Worm (Caenorhabditis elegans) whole organism, L1 larva: ENCODE data around the gene dpy-19.

Source experiments
- alr-1 ChIP-seq: fragments of 200-800 bp; sonication (Bioruptor generic); optimal IDR thresholded peaks from 2 replicates; lab custom pipeline; 2018; ENCODE audit warnings: borderline replicate concordance, mild to moderate bottlenecking, missing genetic modification characterization, missing compliant biosample characterization
- ceh-82 ChIP-seq, 3 experiments: fragments of 150-350 bp in 1 of 3; sonication (generic microtip) in 2 of 3; optimal IDR thresholded peaks; 2 replicates each; lab custom pipeline; 2014 to 2017; ENCODE audit warnings: missing biosample characterization in 3 of 3, missing genetic modification characterization in 3 of 3
- elt-3 ChIP-seq, 6 experiments: fragments of 150-350 bp in 1 of 6; sonication (generic microtip); optimal IDR thresholded peaks; 2 replicates each; lab custom pipeline; 2017 to 2018; ENCODE audit warnings: missing biosample characterization in 6 of 6, missing genetic modification characterization in 6 of 6, inconsistent platforms in 1 of 6
- fos-1 ChIP-seq: fragments of 150-350 bp; optimal IDR thresholded peaks from 2 replicates; lab custom pipeline; 2014; ENCODE audit warnings: missing biosample characterization, missing genetic modification characterization
- rnt-1 ChIP-seq: sonication (generic microtip); optimal IDR thresholded peaks from 2 replicates; lab custom pipeline; 2016; ENCODE audit warnings: mild to moderate bottlenecking, missing genetic modification characterization, moderate library complexity, missing compliant biosample characterization
- snpc-4 ChIP-seq: fragments of 150-350 bp; optimal IDR thresholded peaks from 2 replicates; lab custom pipeline; 2014; ENCODE audit warnings: missing biosample characterization, missing genetic modification characterization
- unc-62 ChIP-seq: fragments of 150-350 bp; optimal IDR thresholded peaks from 2 replicates; lab custom pipeline; 2014; ENCODE audit warnings: missing biosample characterization, missing genetic modification reagents, missing genetic modification characterization
- zag-1 ChIP-seq: fragments of 150-350 bp; optimal IDR thresholded peaks from 2 replicates; lab custom pipeline; 2014; ENCODE audit warnings: missing biosample characterization, missing genetic modification characterization

ce11 chrIII:8650235-8650817, 17.0 kb downstream of the dpy-19 start, which contains the start of gene flp-23:
- TF ChIP-seq elt-3 (tag; optimal IDR thresholded peaks at IDR 0.05; lab: Kevin White, UChicago) (no peak), alr-1 (tag; lab: Kevin White, UChicago) (no peak), ceh-82 (tag; optimal IDR thresholded peaks at IDR 0.05; lab: Kevin White, UChicago) (peak in 1 of 3 experiments; percentile 37), unc-62 (GFP tag; lab: Kevin White, UChicago) (no peak), zag-1 (tag; lab: Kevin White, UChicago) (no peak), fos-1 (tag; lab: Kevin White, UChicago) (no peak), rnt-1 (tag; lab: Kevin White, UChicago) (peak; percentile 47), snpc-4 (tag; lab: Kevin White, UChicago) (no peak)
